Fruit fly (Drosophila melanogaster): ENCODE results near the gene CG15544.

The CG15544 gene

DNA sequence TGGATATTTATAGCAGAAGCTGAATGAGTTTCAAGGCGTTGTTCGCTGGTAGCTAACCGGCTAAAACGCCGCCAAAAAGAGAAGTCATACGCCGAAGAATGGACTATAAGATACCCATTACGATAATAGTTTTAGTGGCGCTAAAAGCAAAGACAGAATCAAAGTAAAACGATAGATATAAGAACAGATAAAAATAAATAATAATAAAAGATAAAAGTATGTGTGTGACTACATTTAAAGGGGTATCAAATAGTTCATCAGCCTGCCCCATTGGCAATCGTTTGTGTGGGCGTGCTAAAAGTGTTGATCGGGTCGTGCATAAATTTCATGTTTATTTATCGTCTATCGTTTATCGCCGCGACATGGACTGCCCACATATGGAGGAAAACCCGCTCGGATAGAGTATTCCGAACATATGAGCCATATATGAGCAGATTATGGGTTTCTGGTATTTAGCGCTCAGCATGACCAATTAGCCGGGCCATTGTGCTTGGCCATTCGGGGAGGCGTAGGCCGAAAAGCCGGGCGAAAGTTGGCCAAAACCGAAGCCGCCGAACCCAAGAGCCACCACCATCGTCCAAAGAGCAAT, 30.2 kb upstream of the CG15544 start (continued):
- TF ChIP-seq knrl (GFP tag; IDR thresholded peaks at IDR 0.05; ENCODE audit: partially characterized antibody): no peak
- peak; percentile 59 for TF ChIP-seq CG17385 (GFP tag; optimal IDR thresholded peaks at IDR 0.05)
- no peak for TF ChIP-seq lbe (GFP tag; optimal IDR thresholded peaks at IDR 0.05)
- TF ChIP-seq pros (GFP tag; optimal IDR thresholded peaks at IDR 0.05): no peak
- peak; percentile 12 for TF ChIP-seq run (tag; optimal IDR thresholded peaks at IDR 0.05)
- TF ChIP-seq CG34376 (GFP tag; optimal IDR thresholded peaks at IDR 0.05): no peak
- no peak for TF ChIP-seq Dp (GFP tag; optimal IDR thresholded peaks at IDR 0.05)
- TF ChIP-seq gcm2 (GFP tag; optimal IDR thresholded peaks at IDR 0.05): no peak
- peak; percentile 56 for TF ChIP-seq Fer1 (GFP tag; optimal IDR thresholded peaks at IDR 0.05)
- peak; percentile 72 for TF ChIP-seq CG8924 (tag; optimal IDR thresholded peaks at IDR 0.05)
- peak in 1 of 3 experiments; percentile 1 for TF ChIP-seq lola (GFP tag; optimal IDR thresholded peaks at IDR 0.05)
- peak; percentile 83 for TF ChIP-seq unpg (GFP tag; optimal IDR thresholded peaks at IDR 0.05)
- TF ChIP-seq kah (GFP tag; optimal IDR thresholded peaks at IDR 0.05): no peak
- no peak for TF ChIP-seq slp2 (GFP tag; optimal IDR thresholded peaks at IDR 0.05)
- TF ChIP-seq CG31224 (GFP tag; IDR thresholded peaks at IDR 0.05): peak; percentile 61; the same call in 1 of the 2 replicates
- peak; percentile 63 for TF ChIP-seq ttk (GFP tag; IDR thresholded peaks at IDR 0.05)
- TF ChIP-seq CG2875 (GFP tag; optimal IDR thresholded peaks at IDR 0.05): peak; percentile 31
- TF ChIP-seq hbn (GFP tag; IDR thresholded peaks at IDR 0.05; ENCODE audit: partially characterized antibody): no peak
- no peak for TF ChIP-seq CG33557 (GFP tag; optimal IDR thresholded peaks at IDR 0.05)
- peak; percentile 39 for TF ChIP-seq gsb-n (tag; optimal IDR thresholded peaks at IDR 0.05)
- TF ChIP-seq Xbp1 (GFP tag; optimal IDR thresholded peaks at IDR 0.05): peak; percentile 67
- TF ChIP-seq crp (GFP tag; optimal IDR thresholded peaks at IDR 0.05): no peak
- TF ChIP-seq Atf3 (GFP tag; optimal IDR thresholded peaks at IDR 0.05): no peak
- peak; percentile 53 for TF ChIP-seq Abd-B (GFP tag; optimal IDR thresholded peaks at IDR 0.05)
- peak; percentile 66 for TF ChIP-seq CG12391 (tag; optimal IDR thresholded peaks at IDR 0.05)
- TF ChIP-seq gro (GFP tag; optimal IDR thresholded peaks at IDR 0.05): peak; percentile 8
- peak; percentile 63; the same call in 1 of the 3 replicates for TF ChIP-seq H15 (GFP tag; IDR thresholded peaks at IDR 0.05)
- TF ChIP-seq HmgZ (tag; optimal IDR thresholded peaks at IDR 0.05): peak; percentile 49
- peak; percentile 79; the same call in 2 of the 3 replicates for TF ChIP-seq Dbx (GFP tag; IDR thresholded peaks at IDR 0.05)
- TF ChIP-seq CG17186 (GFP tag; optimal IDR thresholded peaks at IDR 0.05): no peak
- TF ChIP-seq bcd (GFP tag; optimal IDR thresholded peaks at IDR 0.05): peak; percentile 67
- TF ChIP-seq CG17359 (tag; optimal IDR thresholded peaks at IDR 0.05): peak; percentile 75
- no peak for TF ChIP-seq wek (GFP tag; optimal IDR thresholded peaks at IDR 0.05)
- TF ChIP-seq CG8290 (GFP tag; optimal IDR thresholded peaks at IDR 0.05): no peak
- no peak for TF ChIP-seq CG8290 (tag; optimal IDR thresholded peaks at IDR 0.05)
- no peak for TF ChIP-seq da (GFP tag; optimal IDR thresholded peaks at IDR 0.05)
- peak; percentile 81 for TF ChIP-seq CG7839 (tag; optimal IDR thresholded peaks at IDR 0.05)
- TF ChIP-seq Mes4 (GFP tag; optimal IDR thresholded peaks at IDR 0.05): no peak
- no peak for TF ChIP-seq CrebB (tag; optimal IDR thresholded peaks at IDR 0.05)
- no peak for TF ChIP-seq CG43689 (GFP tag; IDR thresholded peaks at IDR 0.05)
- peak; percentile 79 for TF ChIP-seq sob (GFP tag; IDR thresholded peaks at IDR 0.05)
- no peak for TF ChIP-seq D (optimal IDR thresholded peaks at IDR 0.05)
- TF ChIP-seq D (GFP tag; optimal IDR thresholded peaks at IDR 0.05): no peak
- TF ChIP-seq gt (GFP tag; IDR thresholded peaks at IDR 0.05): no peak
- peak; percentile 59; the same call in 1 of the 3 replicates for TF ChIP-seq CG2889 (GFP tag; IDR thresholded peaks at IDR 0.05)
- peak; percentile 52 for TF ChIP-seq ap (GFP tag; IDR thresholded peaks at IDR 0.05)
- no peak for TF ChIP-seq CG4854 (GFP tag; optimal IDR thresholded peaks at IDR 0.05)
- peak; percentile 75 for TF ChIP-seq CG10147 (GFP tag; optimal IDR thresholded peaks at IDR 0.05)
- no peak for TF ChIP-seq CG18011 (GFP tag; optimal IDR thresholded peaks at IDR 0.05)
- no peak for TF ChIP-seq CG16779 (GFP tag; IDR thresholded peaks at IDR 0.05)

Measured in whole organism, embryonic.